Fruit fly (Drosophila melanogaster) whole organism: ENCODE measurements around the gene CG34126.

Experiments
- CG8478 ChIP-seq: fragments of >200 bp; optimal IDR thresholded peaks from 2 replicates; lab custom pipeline; 2018; ENCODE audit warnings: inconsistent platforms
- psq ChIP-seq: fragments of >200 bp; optimal IDR thresholded peaks from 2 replicates; lab custom pipeline; 2017
- usp ChIP-seq: fragments of >200 bp; optimal IDR thresholded peaks from 2 replicates; lab custom pipeline; 2017; ENCODE audit warnings: missing biosample characterization, missing genetic modification characterization, mixed read lengths

dm6 chr2L:4932284-4932683, 49.1 kb upstream of the CG34126 start, which contains the start of gene hoe1:
- no peak for TF ChIP-seq usp (GFP tag; lab: Kevin White, UChicago)
- TF ChIP-seq CG8478 (lab: Kevin White, UChicago) = no peak
- no peak for TF ChIP-seq psq (lab: Kevin White, UChicago)
